Worm (Caenorhabditis elegans) whole organism, young adult: ENCODE data around the gene F59G1.8.

Source experiments
- C17E4.6 ChIP-seq: fragments of 200-800 bp; sonication (Bioruptor generic); IDR thresholded peaks from 2 replicates; pipeline ENCODE4 v1.3.6; 2022; ENCODE audit warnings: missing genetic modification reagents, missing genetic modification characterization, missing compliant biosample characterization
- F33H1.4 ChIP-seq: fragments of 200-800 bp; sonication (Bioruptor generic); IDR thresholded peaks from 2 replicates; pipeline ENCODE4 v1.3.6; 2022; ENCODE audit warnings: missing genetic modification reagents, missing genetic modification characterization, missing compliant biosample characterization
- F37B4.10 ChIP-seq: fragments of 200-800 bp; sonication (Bioruptor generic); IDR thresholded peaks from 2 replicates; pipeline ENCODE4 v1.3.6; 2022; ENCODE audit warnings: missing genetic modification characterization, missing compliant biosample characterization
- F57C9.4 ChIP-seq: sonication (generic microtip); optimal IDR thresholded peaks from 2 replicates; lab custom pipeline; 2017; ENCODE audit warnings: mild to moderate bottlenecking, missing genetic modification characterization, missing compliant biosample characterization
- Y53F4B.3 ChIP-seq: fragments of 200-800 bp; sonication (Bioruptor generic); IDR thresholded peaks from 2 replicates; pipeline ENCODE4 v1.3.6; 2022; ENCODE audit warnings: missing genetic modification reagents, missing genetic modification characterization, missing compliant biosample characterization
- Y53G8AR.9 ChIP-seq: fragments of 200-800 bp; sonication (Bioruptor generic); conservative IDR thresholded peaks from 2 replicates; pipeline ENCODE4 v1.3.6; 2022; ENCODE audit warnings: missing genetic modification reagents, missing genetic modification characterization, missing compliant biosample characterization
- aptf-2 ChIP-seq: fragments of 200-800 bp; sonication (Bioruptor generic); conservative IDR thresholded peaks from 2 replicates; pipeline ENCODE4 v1.3.6; 2022; ENCODE audit warnings: missing genetic modification reagents, missing genetic modification characterization, missing compliant biosample characterization
- aptf-3 ChIP-seq: fragments of 200-800 bp; sonication (Bioruptor generic); IDR thresholded peaks from 2 replicates; pipeline ENCODE4 v1.3.6; 2022; ENCODE audit warnings: missing genetic modification characterization, missing compliant biosample characterization
- atf-7 ChIP-seq: sonication (generic microtip); optimal IDR thresholded peaks from 2 replicates; lab custom pipeline; 2017; ENCODE audit warnings: mild to moderate bottlenecking, missing genetic modification characterization, missing compliant biosample characterization
- athp-1 ChIP-seq: sonication (generic microtip); optimal IDR thresholded peaks from 2 replicates; lab custom pipeline; 2017; ENCODE audit warnings: mild to moderate bottlenecking, missing genetic modification characterization, missing compliant biosample characterization
- cebp-1 ChIP-seq, 2 experiments: fragments of 200-800 bp in 1 of 2; sonication (Bioruptor generic) in 1 of 2; sonication (generic microtip) in 1 of 2; IDR thresholded peaks in 1 of 2; optimal IDR thresholded peaks in 1 of 2; 2 replicates each; pipeline versions ENCODE4 v1.3.6 to Lab custom; 2017 to 2022; ENCODE audit warnings: missing compliant biosample characterization in 2 of 2, missing genetic modification characterization in 2 of 2, mild to moderate bottlenecking in 1 of 2, missing genetic modification reagents in 1 of 2, moderate library complexity in 1 of 2
- cebp-2 ChIP-seq: fragments of 200-800 bp; sonication (Bioruptor generic); IDR thresholded peaks from 2 replicates; pipeline ENCODE4 v1.3.6; 2022; ENCODE audit warnings: missing genetic modification characterization, missing compliant biosample characterization
- ceh-91 ChIP-seq: fragments of 200-800 bp; sonication (Bioruptor generic); IDR thresholded peaks from 2 replicates; pipeline ENCODE4 v1.3.6; 2022; ENCODE audit warnings: missing genetic modification reagents, missing genetic modification characterization, missing compliant biosample characterization
- dpff-1 ChIP-seq: sonication (generic microtip); optimal IDR thresholded peaks from 2 replicates; lab custom pipeline; 2017; ENCODE audit warnings: mild to moderate bottlenecking, missing genetic modification characterization, missing compliant biosample characterization
- dpl-1 ChIP-seq: fragments of 150-350 bp; optimal IDR thresholded peaks from 2 replicates; lab custom pipeline; 2014; ENCODE audit warnings: missing biosample characterization, missing genetic modification reagents, missing genetic modification characterization
- efl-1 ChIP-seq: fragments of 150-350 bp; optimal IDR thresholded peaks from 2 replicates; lab custom pipeline; 2014; ENCODE audit warnings: missing biosample characterization, missing genetic modification reagents, missing genetic modification characterization
- egl-44 ChIP-seq: fragments of 200-800 bp; sonication (Bioruptor generic); IDR thresholded peaks from 2 replicates; pipeline ENCODE4 v1.3.6; 2022; ENCODE audit warnings: missing genetic modification reagents, missing genetic modification characterization, missing compliant biosample characterization
- fkh-3 ChIP-seq: sonication (generic microtip); optimal IDR thresholded peaks from 2 replicates; lab custom pipeline; 2016; ENCODE audit warnings: mild to moderate bottlenecking, missing genetic modification characterization, missing compliant biosample characterization
- him-1 ChIP-seq: sonication (generic microtip); optimal IDR thresholded peaks from 2 replicates; lab custom pipeline; 2016; ENCODE audit warnings: missing genotype, missing genetic modification reagents, missing genetic modification characterization, missing compliant biosample characterization
- lag-1 ChIP-seq: fragments of 200-800 bp; sonication (Bioruptor generic); IDR thresholded peaks from 2 replicates; pipeline ENCODE4 v1.3.6; 2022; ENCODE audit warnings: missing genetic modification reagents, missing genetic modification characterization, missing compliant biosample characterization
- lin-35 ChIP-seq, 3 experiments: fragments of 150-350 bp in 2 of 3; sonication (generic microtip) in 1 of 3; optimal IDR thresholded peaks; 2 replicates each; lab custom pipeline; 2014 to 2018; ENCODE audit warnings: missing biosample characterization in 3 of 3, missing genetic modification characterization in 3 of 3, missing genetic modification reagents in 3 of 3
- lir-1 ChIP-seq: fragments of 200-800 bp; sonication (Bioruptor generic); conservative IDR thresholded peaks from 2 replicates; pipeline ENCODE4 v1.3.6; 2022; ENCODE audit warnings: missing genetic modification reagents, missing genetic modification characterization, missing compliant biosample characterization
- lsl-1 ChIP-seq: fragments of 200-800 bp; sonication (Bioruptor generic); optimal IDR thresholded peaks from 2 replicates; lab custom pipeline; 2018; ENCODE audit warnings: mild to moderate bottlenecking, missing genetic modification characterization, moderate library complexity, missing compliant biosample characterization
- lsy-27 ChIP-seq: sonication (generic microtip); optimal IDR thresholded peaks from 2 replicates; lab custom pipeline; 2017; ENCODE audit warnings: missing genetic modification characterization, mild to moderate bottlenecking, missing compliant biosample characterization, antibody characterized with exemption, missing genotype, borderline replicate concordance; ENCODE audit not compliant: insufficient read depth
- madf-6 ChIP-seq: fragments of 200-800 bp; sonication (Bioruptor generic); IDR thresholded peaks from 2 replicates; pipeline ENCODE4 v1.3.6; 2022; ENCODE audit warnings: missing genetic modification reagents, missing genetic modification characterization, missing compliant biosample characterization
- madf-8 ChIP-seq: fragments of 200-800 bp; sonication (Bioruptor generic); conservative IDR thresholded peaks from 2 replicates; pipeline ENCODE4 v1.3.6; 2022; ENCODE audit warnings: missing genetic modification reagents, missing genetic modification characterization, missing compliant biosample characterization
- nhr-120 ChIP-seq: fragments of 200-800 bp; sonication (Bioruptor generic); IDR thresholded peaks from 2 replicates; pipeline ENCODE4 v1.3.6; 2022; ENCODE audit warnings: missing genetic modification characterization, missing compliant biosample characterization
- rec-8 ChIP-seq, 2 experiments: sonication (generic microtip); optimal IDR thresholded peaks; 2 replicates each; lab custom pipeline; 2016; ENCODE audit warnings: mild to moderate bottlenecking in 2 of 2, missing genetic modification characterization in 2 of 2, missing genetic modification reagents in 2 of 2, missing genotype in 2 of 2, missing biosample characterization in 1 of 2, missing compliant biosample characterization in 1 of 2, moderate library complexity in 1 of 2
- rpc-1 ChIP-seq, 2 experiments: fragments of 150-350 bp in 1 of 2; sonication (generic microtip) in 1 of 2; optimal IDR thresholded peaks; 2 replicates each; lab custom pipeline; 2014 to 2018; ENCODE audit warnings: missing biosample characterization in 1 of 2, missing genetic modification characterization in 1 of 2, missing genetic modification reagents in 1 of 2, missing genotype in 1 of 2
- sdz-38 ChIP-seq: sonication (generic microtip); optimal IDR thresholded peaks from 2 replicates; lab custom pipeline; 2016; ENCODE audit warnings: missing genotype, missing genetic modification characterization, missing compliant biosample characterization
- snpc-1.3 ChIP-seq: sonication (generic microtip); optimal IDR thresholded peaks from 2 replicates; lab custom pipeline; 2017; ENCODE audit warnings: missing genetic modification characterization, mild to moderate bottlenecking, missing compliant biosample characterization, antibody characterized with exemption, moderate library complexity, missing genotype, missing genetic modification reagents; ENCODE audit not compliant: insufficient read depth
- snpc-3.4 ChIP-seq: sonication (generic microtip); optimal IDR thresholded peaks from 2 replicates; lab custom pipeline; 2017; ENCODE audit warnings: missing genetic modification characterization, mild to moderate bottlenecking, missing compliant biosample characterization, antibody characterized with exemption, moderate library complexity, missing genotype, missing genetic modification reagents
- snpc-4 ChIP-seq, 5 experiments: fragments of 150-350 bp in 1 of 5; sonication (generic microtip) in 4 of 5; optimal IDR thresholded peaks; 2 replicates each; lab custom pipeline; 2014 to 2018; ENCODE audit warnings: missing genetic modification characterization in 5 of 5, missing biosample characterization in 3 of 5, antibody characterized with exemption in 2 of 5, mild to moderate bottlenecking in 2 of 5, missing compliant biosample characterization in 2 of 5, missing genotype in 2 of 5, moderate library complexity in 2 of 5, missing genetic modification reagents in 1 of 5
- tbx-9 ChIP-seq: sonication (generic microtip); optimal IDR thresholded peaks from 2 replicates; lab custom pipeline; 2016; ENCODE audit warnings: borderline replicate concordance, missing genetic modification characterization, inconsistent platforms, missing compliant biosample characterization
- tlf-1 ChIP-seq: fragments of 200-800 bp; sonication (Bioruptor generic); optimal IDR thresholded peaks from 2 replicates; lab custom pipeline; 2018; ENCODE audit warnings: mild to moderate bottlenecking, missing genetic modification characterization, missing compliant biosample characterization
- zim-3 ChIP-seq: sonication (generic microtip); optimal IDR thresholded peaks from 2 replicates; lab custom pipeline; 2017; ENCODE audit warnings: mild to moderate bottlenecking, missing genetic modification characterization, moderate library complexity, missing compliant biosample characterization
- ztf-18 ChIP-seq: sonication (generic microtip); optimal IDR thresholded peaks from 2 replicates; lab custom pipeline; 2016; ENCODE audit warnings: missing genotype, mild to moderate bottlenecking, missing genetic modification characterization, missing compliant biosample characterization
- ztf-22 ChIP-seq: fragments of 200-800 bp; sonication (Bioruptor generic); optimal IDR thresholded peaks from 2 replicates; lab custom pipeline; 2018; ENCODE audit warnings: mild to moderate bottlenecking, missing genetic modification characterization, moderate library complexity, missing compliant biosample characterization
- ztf-3 ChIP-seq: fragments of 200-800 bp; sonication (Bioruptor generic); optimal IDR thresholded peaks from 2 replicates; lab custom pipeline; 2018; ENCODE audit warnings: mild to moderate bottlenecking, missing genetic modification characterization, missing compliant biosample characterization

Gene F59G1.8

DNA sequence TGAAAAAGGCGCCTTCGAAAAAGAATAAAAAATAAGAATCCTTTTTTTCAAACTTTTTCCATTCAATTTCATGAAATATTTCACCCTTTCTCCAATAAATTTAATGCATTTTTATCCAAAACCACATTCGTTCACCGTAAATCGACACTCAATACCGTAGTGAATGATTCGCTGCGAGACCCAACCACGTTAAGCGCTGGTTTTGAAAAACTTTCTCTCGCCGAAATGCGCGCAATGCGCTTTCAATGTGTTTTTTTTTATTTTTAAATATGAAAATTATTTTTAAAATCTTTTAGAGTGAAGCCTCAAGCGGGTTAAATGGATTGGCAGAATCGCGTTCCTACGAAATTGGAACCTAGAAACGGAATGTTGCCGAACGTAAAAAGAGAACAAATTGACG is at the start of gene F59G1.8:
Gene F59G1.8 (plus strand): TSS at position 293 of the 400 bp plus-strand sequence.
- TF ChIP-seq rpc-1 (optimal IDR thresholded peaks at IDR 0.05; lab: Kevin White, UChicago) (no peak), rpc-1 (tag; optimal IDR thresholded peaks at IDR 0.05; lab: Kevin White, UChicago) (no peak), nhr-120 (no peak), zim-3 (tag; lab: Kevin White, UChicago) (no peak), aptf-3 (no peak), Y53G8AR.9 (no peak), C17E4.6 (GFP tag; lab: Robert Waterston, UW) (no peak), ztf-3 (GFP tag; lab: Kevin White, UChicago) (no peak), ztf-18 (tag; lab: Kevin White, UChicago) (no peak), atf-7 (tag; lab: Kevin White, UChicago) (no peak), snpc-4 (GFP tag; optimal IDR thresholded peaks at IDR 0.05; lab: Kevin White, UChicago) (no peak), snpc-4 (tag; optimal IDR thresholded peaks at IDR 0.05; lab: Kevin White, UChicago) (no peak), tbx-9 (tag; lab: Kevin White, UChicago) (no peak), ceh-91 (GFP tag; lab: Robert Waterston, UW) (peak; percentile 30; the same call in 1 of the 2 replicates), madf-8 (GFP tag; lab: Robert Waterston, UW) (peak; percentile 64), efl-1 (GFP tag; lab: Kevin White, UChicago) (peak; percentile 66), egl-44 (GFP tag; lab: Robert Waterston, UW) (no peak), lsy-27 (no peak), Y53F4B.3 (no peak), rec-8 (tag; optimal IDR thresholded peaks at IDR 0.05; lab: Kevin White, UChicago) (no peak), aptf-2 (GFP tag; lab: Robert Waterston, UW) (0 out of 2 replicates have a peak, but pooled peaks have one; percentile 17), dpl-1 (GFP tag; lab: Kevin White, UChicago) (peak; percentile 34), sdz-38 (tag; lab: Kevin White, UChicago) (no peak), snpc-3.4 (tag; lab: Kevin White, UChicago) (no peak), F33H1.4 (GFP tag; lab: Robert Waterston, UW) (peak; percentile 73), him-1 (no peak), lsl-1 (GFP tag; lab: Kevin White, UChicago) (peak; percentile 64), lag-1 (no peak), madf-6 (GFP tag; lab: Robert Waterston, UW) (peak; percentile 76), dpff-1 (tag; lab: Kevin White, UChicago) (no peak)

- TF ChIP-seq F57C9.4 (tag; lab: Kevin White, UChicago), result no peak
- TF ChIP-seq F37B4.10 (GFP tag; lab: Robert Waterston, UW), result no peak
These were observed 48.0 kb upstream of the F59G1.8 start, which contains the start of gene F55C12.4 for ce11 chrII:5858322-5858721. Gene F55C12.4 (minus strand): TSS chrII:5858422.

ce11 chrII:5860621-5861020 is 45.7 kb upstream of the F59G1.8 start:
- TF ChIP-seq athp-1 (no peak), fkh-3 (tag; lab: Kevin White, UChicago) (no peak), tlf-1 (GFP tag; lab: Kevin White, UChicago) (no peak), lin-35 (GFP tag; optimal IDR thresholded peaks at IDR 0.05; lab: Kevin White, UChicago) (no peak), lir-1 (no peak), cebp-1 (GFP tag; IDR thresholded peaks at IDR 0.05; lab: Robert Waterston, UW) (no peak), cebp-1 (tag; optimal IDR thresholded peaks at IDR 0.05; lab: Kevin White, UChicago) (no peak), snpc-1.3 (no peak), ztf-18 (tag; lab: Kevin White, UChicago) (no peak), cebp-2 (GFP tag; lab: Robert Waterston, UW) (no peak), ztf-22 (GFP tag; lab: Kevin White, UChicago) (no peak)
- TF ChIP-seq, all 124 proteins: peak for 0
